Fruit fly (Drosophila melanogaster) Kc167 (cell line): ENCODE measurements around the gene dls.

Experiments
- Myc ChIP-seq: fragments of >200 bp; optimal IDR thresholded peaks from 2 replicates; lab custom pipeline; 2017; ENCODE audit warnings: missing external identifiers
- insv ChIP-seq: fragments of >200 bp; optimal IDR thresholded peaks from 3 replicates; lab custom pipeline; 2018; ENCODE audit warnings: missing external identifiers
- ttk ChIP-seq: sonication (Bioruptor generic); optimal IDR thresholded peaks from 2 replicates; lab custom pipeline; 2017; ENCODE audit warnings: missing external identifiers

DNA sequence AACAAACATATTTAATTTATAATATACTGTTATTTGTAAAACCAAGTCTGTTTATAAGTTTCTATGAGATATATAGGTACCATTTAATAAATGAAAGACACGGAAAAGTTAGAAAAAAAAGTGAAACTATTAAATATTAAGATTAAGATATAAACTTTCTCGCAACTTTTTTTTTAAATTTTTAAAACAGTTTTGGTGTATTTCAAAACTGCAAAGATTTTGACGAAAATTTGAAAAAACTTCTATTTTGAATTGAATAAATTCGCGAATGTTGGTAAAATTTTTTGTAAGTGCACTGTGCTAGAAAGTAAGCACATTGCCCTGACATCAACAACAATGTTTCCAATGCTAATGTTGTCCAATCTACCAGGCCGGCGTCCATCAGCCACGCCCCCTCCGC, 20.1 kb downstream of the dls start:
- no peak for TF ChIP-seq Myc
- no peak for TF ChIP-seq ttk (lab: Kevin White, UChicago)
- TF ChIP-seq insv (lab: Kevin White, UChicago) = no peak
